Worm (Caenorhabditis elegans): ENCODE measurements around the gene acdh-11.

acdh-11 gene

ce11 chrIII:10578873-10579272 lies 12.8 kb downstream of the acdh-11 start:
- TF ChIP-seq tbx-11 (GFP tag; IDR thresholded peaks at IDR 0.05) (no peak), tra-4 (tag; optimal IDR thresholded peaks at IDR 0.05) (no peak), B0310.2 (tag; optimal IDR thresholded peaks at IDR 0.05) (no peak), aly-1 (tag; optimal IDR thresholded peaks at IDR 0.05) (no peak), ceh-13 (GFP tag; optimal IDR thresholded peaks at IDR 0.05) (no peak), hnd-1 (tag; optimal IDR thresholded peaks at IDR 0.05) (no peak), hmg-4 (GFP tag; optimal IDR thresholded peaks at IDR 0.05) (no peak), flt-1 (GFP tag; IDR thresholded peaks at IDR 0.05) (no peak), scrt-1 (GFP tag; IDR thresholded peaks at IDR 0.05) (no peak), pes-1 (GFP tag; IDR thresholded peaks at IDR 0.05) (no peak), ceh-36 (tag; optimal IDR thresholded peaks at IDR 0.05) (no peak), tbx-37 (GFP tag; conservative IDR thresholded peaks at IDR 0.05) (no peak), F13C5.2 (tag; optimal IDR thresholded peaks at IDR 0.05) (no peak), hmbx-1 (tag; optimal IDR thresholded peaks at IDR 0.05) (no peak), ets-7 (tag; optimal IDR thresholded peaks at IDR 0.05) (no peak), ama-1 (optimal IDR thresholded peaks at IDR 0.05) (no peak), sea-1 (GFP tag; conservative IDR thresholded peaks at IDR 0.05) (no peak)

- TF ChIP-seq ets-7 (tag; optimal IDR thresholded peaks at IDR 0.05) (no peak), sea-1 (GFP tag; conservative IDR thresholded peaks at IDR 0.05) (no peak), flt-1 (GFP tag; IDR thresholded peaks at IDR 0.05) (no peak), ceh-36 (tag; optimal IDR thresholded peaks at IDR 0.05) (no peak)
Measured at ce11 chrIII:10580206-10580605, 14.1 kb downstream of the acdh-11 start.

DNA sequence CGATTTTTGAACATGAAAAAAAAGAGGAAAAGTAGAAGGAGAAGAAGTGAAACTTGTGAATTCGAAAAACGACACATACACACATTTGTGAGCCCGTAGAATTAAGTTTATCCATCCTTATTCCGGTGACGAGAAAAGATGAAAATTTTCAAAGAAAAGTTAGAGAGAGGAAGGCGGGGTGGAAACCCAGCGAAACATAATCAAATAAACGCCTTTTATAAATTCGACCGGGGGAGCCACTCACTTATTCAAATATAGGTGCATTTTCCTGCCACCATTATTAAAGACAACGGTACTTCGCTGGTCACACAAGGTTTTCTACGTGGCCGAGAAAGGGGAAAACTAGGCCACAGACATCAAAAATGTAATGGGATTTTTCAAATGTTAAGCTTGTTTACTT lies 17.4 kb downstream of the acdh-11 start:
- TF ChIP-seq ceh-13 (GFP tag; optimal IDR thresholded peaks at IDR 0.05) (no peak), tbx-37 (GFP tag; conservative IDR thresholded peaks at IDR 0.05) (0 out of 2 replicates have a peak, but pooled peaks have one; percentile 12)

ce11 chrIII:10586243-10586642 lies 20.2 kb downstream of the acdh-11 start, which contains the start of gene Y45F3A.5:
TSS of gene Y45F3A.5 (minus strand) at chrIII:10586343.
- no peak for TF ChIP-seq tbx-37 (GFP tag; conservative IDR thresholded peaks at IDR 0.05)
- TF ChIP-seq scrt-1 (GFP tag; IDR thresholded peaks at IDR 0.05) = no peak
- TF ChIP-seq ceh-36 (tag; optimal IDR thresholded peaks at IDR 0.05) = no peak
- no peak for TF ChIP-seq sea-1 (GFP tag; conservative IDR thresholded peaks at IDR 0.05)
- TF ChIP-seq pes-1 (GFP tag; IDR thresholded peaks at IDR 0.05) = no peak
- no peak for TF ChIP-seq F13C5.2 (tag; optimal IDR thresholded peaks at IDR 0.05)
- TF ChIP-seq ets-7 (tag; optimal IDR thresholded peaks at IDR 0.05) = no peak
- no peak for TF ChIP-seq tbx-11 (GFP tag; IDR thresholded peaks at IDR 0.05)
- TF ChIP-seq hnd-1 (tag; optimal IDR thresholded peaks at IDR 0.05) = no peak
- TF ChIP-seq ama-1 (optimal IDR thresholded peaks at IDR 0.05) = no peak
- TF ChIP-seq B0310.2 (tag; optimal IDR thresholded peaks at IDR 0.05) = no peak
- TF ChIP-seq hmg-4 (GFP tag; optimal IDR thresholded peaks at IDR 0.05) = no peak
- TF ChIP-seq hmbx-1 (tag; optimal IDR thresholded peaks at IDR 0.05) = no peak
- no peak for TF ChIP-seq ceh-13 (GFP tag; optimal IDR thresholded peaks at IDR 0.05)
- TF ChIP-seq aly-1 (tag; optimal IDR thresholded peaks at IDR 0.05) = no peak
- no peak for TF ChIP-seq flt-1 (GFP tag; IDR thresholded peaks at IDR 0.05)
- TF ChIP-seq tra-4 (tag; optimal IDR thresholded peaks at IDR 0.05) = no peak

DNA sequence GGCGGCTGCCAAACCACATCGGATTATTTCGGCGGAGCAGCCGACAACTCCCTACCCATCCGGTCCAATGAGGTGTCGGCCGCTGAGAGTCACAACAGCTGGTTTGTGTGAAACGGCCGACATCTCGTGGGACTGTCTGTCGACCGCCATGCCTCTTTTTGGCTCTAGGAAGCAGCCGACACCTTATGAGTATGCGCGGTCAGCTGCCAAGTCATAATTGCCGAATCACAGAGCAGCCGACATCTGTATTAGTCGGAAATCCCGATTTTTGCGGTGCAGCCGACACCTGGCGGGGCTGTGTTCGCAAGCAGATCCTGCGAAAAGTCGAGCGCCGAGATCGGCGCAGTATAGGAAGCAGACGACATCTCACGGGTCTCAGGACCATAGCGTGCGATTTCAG lies 26.0 kb downstream of the acdh-11 start:
- TF ChIP-seq tra-4 (tag; optimal IDR thresholded peaks at IDR 0.05) (no peak), scrt-1 (GFP tag; IDR thresholded peaks at IDR 0.05) (no peak), ceh-13 (GFP tag; optimal IDR thresholded peaks at IDR 0.05) (no peak), tbx-11 (GFP tag; IDR thresholded peaks at IDR 0.05) (no peak)

- TF ChIP-seq ama-1 (optimal IDR thresholded peaks at IDR 0.05) = no peak
- no peak for TF ChIP-seq ceh-36 (tag; optimal IDR thresholded peaks at IDR 0.05)
- no peak for TF ChIP-seq tbx-37 (GFP tag; conservative IDR thresholded peaks at IDR 0.05)
- no peak for TF ChIP-seq tbx-11 (GFP tag; IDR thresholded peaks at IDR 0.05)
- no peak for TF ChIP-seq hnd-1 (tag; optimal IDR thresholded peaks at IDR 0.05)
- TF ChIP-seq F13C5.2 (tag; optimal IDR thresholded peaks at IDR 0.05) = no peak
- TF ChIP-seq sea-1 (GFP tag; conservative IDR thresholded peaks at IDR 0.05) = no peak
- no peak for TF ChIP-seq scrt-1 (GFP tag; IDR thresholded peaks at IDR 0.05)
- no peak for TF ChIP-seq ets-7 (tag; optimal IDR thresholded peaks at IDR 0.05)
- TF ChIP-seq hmbx-1 (tag; optimal IDR thresholded peaks at IDR 0.05) = no peak
- TF ChIP-seq ceh-13 (GFP tag; optimal IDR thresholded peaks at IDR 0.05) = no peak
- TF ChIP-seq tra-4 (tag; optimal IDR thresholded peaks at IDR 0.05) = no peak
- TF ChIP-seq aly-1 (tag; optimal IDR thresholded peaks at IDR 0.05) = no peak
- TF ChIP-seq flt-1 (GFP tag; IDR thresholded peaks at IDR 0.05) = no peak
- TF ChIP-seq pes-1 (GFP tag; IDR thresholded peaks at IDR 0.05) = no peak
- TF ChIP-seq B0310.2 (tag; optimal IDR thresholded peaks at IDR 0.05) = no peak
- no peak for TF ChIP-seq hmg-4 (GFP tag; optimal IDR thresholded peaks at IDR 0.05)
Measured at ce11 chrIII:10592729-10593128, 26.7 kb downstream of the acdh-11 start, which contains the start of gene Y45F3A.8. TSS of gene Y45F3A.8 (minus strand) at chrIII:10592829.

DNA sequence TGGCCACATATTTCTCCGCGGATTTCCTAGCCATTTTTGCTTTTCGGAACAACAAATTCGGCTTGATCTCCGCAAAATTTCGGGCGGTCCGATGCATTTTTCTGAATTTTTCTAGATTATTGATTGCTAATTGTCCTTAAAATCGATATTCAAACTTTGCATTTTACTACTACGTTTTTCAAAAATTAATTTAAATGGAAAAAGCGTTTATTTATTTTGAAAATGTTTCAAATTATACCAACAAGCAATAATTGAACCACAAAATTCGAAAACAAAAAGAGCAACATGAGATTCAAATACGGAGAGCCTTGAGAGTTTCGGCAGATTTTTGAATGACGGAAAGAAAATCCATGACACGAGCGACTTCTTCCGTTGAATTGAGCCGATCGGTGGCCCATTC lies 29.0 kb downstream of the acdh-11 start, which contains the start of gene Y45F3A.9:
TSS of gene Y45F3A.9 (minus strand) at position 101 of the 400 bp plus-strand sequence.
- TF ChIP-seq tra-4 (tag; optimal IDR thresholded peaks at IDR 0.05) = no peak
- TF ChIP-seq aly-1 (tag; optimal IDR thresholded peaks at IDR 0.05) = no peak
- no peak for TF ChIP-seq ceh-36 (tag; optimal IDR thresholded peaks at IDR 0.05)
- TF ChIP-seq hmg-4 (GFP tag; optimal IDR thresholded peaks at IDR 0.05) = no peak
- TF ChIP-seq ceh-13 (GFP tag; optimal IDR thresholded peaks at IDR 0.05) = no peak
- no peak for TF ChIP-seq ama-1 (optimal IDR thresholded peaks at IDR 0.05)
- no peak for TF ChIP-seq sea-1 (GFP tag; conservative IDR thresholded peaks at IDR 0.05)
- TF ChIP-seq hmbx-1 (tag; optimal IDR thresholded peaks at IDR 0.05) = no peak
- TF ChIP-seq tbx-11 (GFP tag; IDR thresholded peaks at IDR 0.05) = no peak
- no peak for TF ChIP-seq pes-1 (GFP tag; IDR thresholded peaks at IDR 0.05)
- no peak for TF ChIP-seq hnd-1 (tag; optimal IDR thresholded peaks at IDR 0.05)
- no peak for TF ChIP-seq scrt-1 (GFP tag; IDR thresholded peaks at IDR 0.05)
- TF ChIP-seq B0310.2 (tag; optimal IDR thresholded peaks at IDR 0.05) = no peak
- TF ChIP-seq flt-1 (GFP tag; IDR thresholded peaks at IDR 0.05) = no peak
- no peak for TF ChIP-seq ets-7 (tag; optimal IDR thresholded peaks at IDR 0.05)
- no peak for TF ChIP-seq F13C5.2 (tag; optimal IDR thresholded peaks at IDR 0.05)
- no peak for TF ChIP-seq tbx-37 (GFP tag; conservative IDR thresholded peaks at IDR 0.05)

- TF ChIP-seq B0310.2 (tag; optimal IDR thresholded peaks at IDR 0.05) = no peak
- no peak for TF ChIP-seq tbx-11 (GFP tag; IDR thresholded peaks at IDR 0.05)
- TF ChIP-seq tra-4 (tag; optimal IDR thresholded peaks at IDR 0.05) = no peak
- no peak for TF ChIP-seq ets-7 (tag; optimal IDR thresholded peaks at IDR 0.05)
- no peak for TF ChIP-seq aly-1 (tag; optimal IDR thresholded peaks at IDR 0.05)
Measured at ce11 chrIII:10596387-10596786, 30.3 kb downstream of the acdh-11 start, which contains the start of gene Y39A1A.3. TSS of gene Y39A1A.3 (minus strand) at chrIII:10596487.

Data from whole organism, early embryonic.